Worm (Caenorhabditis elegans): ENCODE data around the gene Y82E9BR.19.

Y82E9BR.19 gene

ce11 chrIII:1508764-1509281 is 13.7 kb upstream of the Y82E9BR.19 start (continued):
- TF ChIP-seq F33H1.4 (GFP tag; IDR thresholded peaks at IDR 0.05) (0 out of 2 replicates have a peak, but pooled peaks have one; percentile 10), aptf-2 (GFP tag; conservative IDR thresholded peaks at IDR 0.05) (no peak), ztf-18 (tag; optimal IDR thresholded peaks at IDR 0.05) (no peak), F39B2.1 (GFP tag; IDR thresholded peaks at IDR 0.05) (no peak), T07F8.4 (tag; optimal IDR thresholded peaks at IDR 0.05) (no peak), dpl-1 (GFP tag; optimal IDR thresholded peaks at IDR 0.05) (no peak), Y95B8A.8 (GFP tag; IDR thresholded peaks at IDR 0.05) (no peak), rpc-1 (optimal IDR thresholded peaks at IDR 0.05) (no peak), rpc-1 (tag; optimal IDR thresholded peaks at IDR 0.05) (no peak), xnd-1 (tag; optimal IDR thresholded peaks at IDR 0.05) (no peak), him-1 (tag; optimal IDR thresholded peaks at IDR 0.05) (peak; percentile 60), Y67H2A.10 (GFP tag; conservative IDR thresholded peaks at IDR 0.05) (no peak; the same call in 1 of the 2 replicates), Y53F4B.3 (GFP tag; IDR thresholded peaks at IDR 0.05) (no peak), Y56A3A.18 (GFP tag; IDR thresholded peaks at IDR 0.05) (0 out of 2 replicates have a peak, but pooled peaks have one; percentile 25), hlh-12 (tag; optimal IDR thresholded peaks at IDR 0.05) (no peak), die-1 (tag; optimal IDR thresholded peaks at IDR 0.05) (peak; percentile 9), attf-3 (GFP tag; conservative IDR thresholded peaks at IDR 0.05) (no peak), lag-1 (GFP tag; IDR thresholded peaks at IDR 0.05) (no peak), egrh-3 (GFP tag; IDR thresholded peaks at IDR 0.05) (no peak), C17E4.6 (GFP tag; IDR thresholded peaks at IDR 0.05) (peak; percentile 44; the same call in 1 of the 2 replicates), chd-7 (tag; optimal IDR thresholded peaks at IDR 0.05) (no peak), nhr-120 (GFP tag; IDR thresholded peaks at IDR 0.05) (no peak), K12H6.12 (tag; optimal IDR thresholded peaks at IDR 0.05) (no peak), gei-17 (GFP tag; optimal IDR thresholded peaks at IDR 0.05) (no peak), nhr-27 (tag; optimal IDR thresholded peaks at IDR 0.05) (no peak), sdz-38 (tag; optimal IDR thresholded peaks at IDR 0.05) (no peak), nhr-179 (tag; optimal IDR thresholded peaks at IDR 0.05) (no peak)

ce11 chrIII:1508244-1508643 is 13.1 kb upstream of the Y82E9BR.19 start:
- TF ChIP-seq egrh-3 (GFP tag; IDR thresholded peaks at IDR 0.05) (peak; percentile 44; the same call in 1 of the 2 replicates), attf-3 (GFP tag; conservative IDR thresholded peaks at IDR 0.05) (no peak), C06A6.2 (GFP tag; conservative IDR thresholded peaks at IDR 0.05) (no peak), zfh-2 (GFP tag; conservative IDR thresholded peaks at IDR 0.05) (peak; percentile 74), hmg-1.2 (GFP tag; IDR thresholded peaks at IDR 0.05) (no peak), pha-4 (tag; optimal IDR thresholded peaks at IDR 0.05) (no peak)

ce11 chrIII:1495863-1496445 is 824 bp upstream of the Y82E9BR.19 start, which contains the start of the genes ave-1 and M01G5.1:
Gene ave-1, minus strand, starts transcription at chrIII:1495975.
Gene M01G5.1, plus strand, starts transcription at chrIII:1496401.
- TF ChIP-seq tbx-9 (tag; optimal IDR thresholded peaks at IDR 0.05; ENCODE audit: borderline replicate concordance) (no peak), nhr-27 (tag; optimal IDR thresholded peaks at IDR 0.05) (no peak), rpc-1 (optimal IDR thresholded peaks at IDR 0.05) (no peak), rpc-1 (tag; optimal IDR thresholded peaks at IDR 0.05) (no peak), snpc-1.3 (tag; optimal IDR thresholded peaks at IDR 0.05; ENCODE audit: insufficient read depth) (no peak), Y56A3A.18 (GFP tag; IDR thresholded peaks at IDR 0.05) (no peak), ztf-3 (GFP tag; optimal IDR thresholded peaks at IDR 0.05) (no peak), hrde-1 (tag; optimal IDR thresholded peaks at IDR 0.05; ENCODE audit: borderline replicate concordance) (peak; percentile 10), ekl-4 (GFP tag; IDR thresholded peaks at IDR 0.05) (no peak), mes-4 (tag; optimal IDR thresholded peaks at IDR 0.05) (no peak), F23B12.7 (tag; optimal IDR thresholded peaks at IDR 0.05; ENCODE audit: insufficient read depth) (peak; percentile 42), ztf-28 (GFP tag; IDR thresholded peaks at IDR 0.05) (no peak), K12H6.12 (tag; optimal IDR thresholded peaks at IDR 0.05) (no peak), snpc-4 (GFP tag; optimal IDR thresholded peaks at IDR 0.05) (no peak), snpc-4 (tag; optimal IDR thresholded peaks at IDR 0.05) (peak in 1 of 4 experiments; percentile 2), snpc-3.4 (tag; optimal IDR thresholded peaks at IDR 0.05) (no peak), F10E7.11 (tag; optimal IDR thresholded peaks at IDR 0.05) (no peak), D2030.7 (GFP tag; IDR thresholded peaks at IDR 0.05) (peak; percentile 49), attf-5 (GFP tag; optimal IDR thresholded peaks at IDR 0.05) (peak; percentile 3), madf-6 (GFP tag; IDR thresholded peaks at IDR 0.05) (peak; percentile 55), C06A6.2 (GFP tag; conservative IDR thresholded peaks at IDR 0.05) (no peak)

Measured in whole organism, young adult.